Worm (Caenorhabditis elegans): Measurements from ENCODE around the gene K11H12.4.

The K11H12.4 gene

ce11 chrIV:657932-658331, 17.8 kb downstream of the K11H12.4 start (continued):
- TF ChIP-seq nhr-11 (tag; optimal IDR thresholded peaks at IDR 0.05), result no peak
- TF ChIP-seq grh-1 (GFP tag; IDR thresholded peaks at IDR 0.05), result peak; percentile 70
- peak; percentile 65 for TF ChIP-seq mep-1 (tag; optimal IDR thresholded peaks at IDR 0.05)
- no peak for TF ChIP-seq nhr-76 (tag; optimal IDR thresholded peaks at IDR 0.05)
- TF ChIP-seq ceh-8 (GFP tag; optimal IDR thresholded peaks at IDR 0.05), result no peak
- peak; percentile 35 for TF ChIP-seq skn-1 (tag; optimal IDR thresholded peaks at IDR 0.05)
- TF ChIP-seq hpl-2 (GFP tag; optimal IDR thresholded peaks at IDR 0.05), result no peak
- TF ChIP-seq lin-35 (GFP tag; optimal IDR thresholded peaks at IDR 0.05), result peak; percentile 60 to 67
- no peak for TF ChIP-seq nhr-28 (tag; optimal IDR thresholded peaks at IDR 0.05)

DNA sequence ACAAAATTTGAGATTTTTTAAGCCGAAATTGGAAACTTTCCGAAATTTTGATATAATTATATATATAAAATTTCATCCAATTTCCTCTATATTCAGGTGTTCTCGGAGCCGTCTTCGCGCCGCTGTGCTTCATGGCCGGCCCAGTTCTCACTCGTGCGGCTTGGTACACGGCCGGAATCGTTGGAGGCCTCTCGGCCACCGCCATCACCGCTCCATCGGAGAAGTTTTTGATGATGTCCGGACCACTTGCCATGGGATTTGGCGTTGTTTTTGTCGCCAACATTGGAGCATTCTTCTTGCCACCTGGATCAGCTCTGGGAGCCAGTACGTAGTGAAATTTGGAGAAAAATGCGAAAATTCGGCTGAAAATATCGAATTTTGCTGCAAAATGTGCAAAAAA, 18.6 kb downstream of the K11H12.4 start:
- TF ChIP-seq pag-3 (tag; optimal IDR thresholded peaks at IDR 0.05; ENCODE audit: borderline replicate concordance, insufficient read depth) (no peak), unc-98 (GFP tag; IDR thresholded peaks at IDR 0.05) (no peak), ztf-4 (tag; optimal IDR thresholded peaks at IDR 0.05) (no peak)

ce11 chrIV:654526-655440, 20.9 kb downstream of the K11H12.4 start, which contains the start of the genes rpl-15 and K11H12.8:
Gene rpl-15 (minus strand): TSS chrIV:654576.
Gene K11H12.8 (plus strand): TSS chrIV:655390.
- TF ChIP-seq rnt-1 (tag; optimal IDR thresholded peaks at IDR 0.05) (peak; percentile 100), ceh-63 (GFP tag; optimal IDR thresholded peaks at IDR 0.05) (peak; percentile 93), egl-13 (tag; optimal IDR thresholded peaks at IDR 0.05) (peak; percentile 100), grh-1 (GFP tag; IDR thresholded peaks at IDR 0.05) (peak; percentile 98), sox-4 (tag; optimal IDR thresholded peaks at IDR 0.05) (peak; percentile 98), nhr-237 (tag; optimal IDR thresholded peaks at IDR 0.05) (peak; percentile 98), unc-30 (tag; optimal IDR thresholded peaks at IDR 0.05) (no peak), irx-1 (tag; optimal IDR thresholded peaks at IDR 0.05) (peak; percentile 99), ceh-8 (GFP tag; optimal IDR thresholded peaks at IDR 0.05) (peak; percentile 98), lin-35 (GFP tag; optimal IDR thresholded peaks at IDR 0.05) (peak; percentile 95 to 97), hlh-4 (tag; optimal IDR thresholded peaks at IDR 0.05) (peak; percentile 91), xbp-1 (tag; optimal IDR thresholded peaks at IDR 0.05) (peak; percentile 99), ces-1 (GFP tag; optimal IDR thresholded peaks at IDR 0.05) (peak; percentile 82), pqm-1 (tag; optimal IDR thresholded peaks at IDR 0.05) (peak; percentile 89), isw-1 (GFP tag; IDR thresholded peaks at IDR 0.05) (peak; percentile 99), skn-1 (tag; optimal IDR thresholded peaks at IDR 0.05) (peak; percentile 97), alr-1 (tag; optimal IDR thresholded peaks at IDR 0.05; ENCODE audit: borderline replicate concordance) (no peak), hlh-17 (GFP tag; optimal IDR thresholded peaks at IDR 0.05; ENCODE audit: borderline replicate concordance) (no peak), aha-1 (tag; optimal IDR thresholded peaks at IDR 0.05) (peak; percentile 99), lin-14 (GFP tag; optimal IDR thresholded peaks at IDR 0.05) (peak; percentile 100), lin-39 (tag; optimal IDR thresholded peaks at IDR 0.05) (peak; percentile 98), Y116A8C.19 (tag; optimal IDR thresholded peaks at IDR 0.05; ENCODE audit: borderline replicate concordance) (peak; percentile 80), nhr-11 (tag; optimal IDR thresholded peaks at IDR 0.05) (peak; percentile 96), nhr-20 (tag; optimal IDR thresholded peaks at IDR 0.05) (peak; percentile 100), nhr-47 (tag; optimal IDR thresholded peaks at IDR 0.05) (peak; percentile 100), C16A3.4 (tag; optimal IDR thresholded peaks at IDR 0.05) (peak; percentile 100), fkh-10 (GFP tag; optimal IDR thresholded peaks at IDR 0.05) (peak; percentile 99), pag-3 (tag; optimal IDR thresholded peaks at IDR 0.05; ENCODE audit: borderline replicate concordance, insufficient read depth) (peak; percentile 88), elt-3 (tag; optimal IDR thresholded peaks at IDR 0.05) (peak; percentile 99 to 100 (median 100)), unc-130 (tag; optimal IDR thresholded peaks at IDR 0.05) (peak; percentile 100), tlp-1 (tag; optimal IDR thresholded peaks at IDR 0.05) (no peak), mep-1 (tag; optimal IDR thresholded peaks at IDR 0.05) (peak; percentile 100), pax-3 (tag; optimal IDR thresholded peaks at IDR 0.05) (peak; percentile 100), lin-15B (tag; optimal IDR thresholded peaks at IDR 0.05) (peak; percentile 98), ets-5 (GFP tag; IDR thresholded peaks at IDR 0.05) (peak; percentile 90; the same call in 1 of the 2 replicates), hpl-2 (GFP tag; optimal IDR thresholded peaks at IDR 0.05) (peak; percentile 96), ceh-90 (tag; optimal IDR thresholded peaks at IDR 0.05) (peak; percentile 80), unc-86 (tag; optimal IDR thresholded peaks at IDR 0.05) (peak; percentile 99), nhr-90 (tag; optimal IDR thresholded peaks at IDR 0.05; ENCODE audit: poor library complexity) (peak; percentile 100), snpc-4 (tag; optimal IDR thresholded peaks at IDR 0.05) (peak; percentile 97)
